Fruit fly (Drosophila melanogaster): ENCODE data around the gene CG13829.

CG13829 gene

dm6 chr3R:23132299-23132698 lies 28.8 kb downstream of the CG13829 start:
- no peak for TF ChIP-seq CG11294 (GFP tag; IDR thresholded peaks at IDR 0.05)
- TF ChIP-seq dsx (GFP tag; optimal IDR thresholded peaks at IDR 0.05; ENCODE audit: poor library complexity, severe bottlenecking), result peak; percentile 96

- no peak for TF ChIP-seq CG11294 (GFP tag; IDR thresholded peaks at IDR 0.05)
- no peak for TF ChIP-seq CG3919 (GFP tag; optimal IDR thresholded peaks at IDR 0.05)
- TF ChIP-seq achi (GFP tag; optimal IDR thresholded peaks at IDR 0.05), result no peak
- no peak for TF ChIP-seq Gug (GFP tag; IDR thresholded peaks at IDR 0.05)
- no peak for TF ChIP-seq fd85E (GFP tag; optimal IDR thresholded peaks at IDR 0.05)
- no peak for TF ChIP-seq Sox14 (GFP tag; optimal IDR thresholded peaks at IDR 0.05)
- TF ChIP-seq pdm3 (GFP tag; optimal IDR thresholded peaks at IDR 0.05), result no peak
- TF ChIP-seq Ets96B (tag; optimal IDR thresholded peaks at IDR 0.05), result no peak
- TF ChIP-seq topi (GFP tag; optimal IDR thresholded peaks at IDR 0.05), result no peak
- no peak for TF ChIP-seq CG1621 (tag; optimal IDR thresholded peaks at IDR 0.05)
- TF ChIP-seq salr (GFP tag; optimal IDR thresholded peaks at IDR 0.05), result no peak
- TF ChIP-seq CG34406 (GFP tag; optimal IDR thresholded peaks at IDR 0.05), result no peak
- TF ChIP-seq svp (GFP tag), result no peak
- no peak for TF ChIP-seq dsx (GFP tag; optimal IDR thresholded peaks at IDR 0.05; ENCODE audit: poor library complexity, severe bottlenecking)
- no peak for TF ChIP-seq Ets21C (GFP tag; optimal IDR thresholded peaks at IDR 0.05)
These were observed 29.7 kb downstream of the CG13829 start for dm6 chr3R:23131341-23131884.

dm6 chr3R:23130884-23131283 lies 30.3 kb downstream of the CG13829 start:
- no peak for TF ChIP-seq CG7368 (GFP tag; optimal IDR thresholded peaks at IDR 0.05)
- no peak for TF ChIP-seq CG15336 (GFP tag; IDR thresholded peaks at IDR 0.05)
- no peak for TF ChIP-seq Met (GFP tag; optimal IDR thresholded peaks at IDR 0.05)

- TF ChIP-seq Met (GFP tag; optimal IDR thresholded peaks at IDR 0.05) (no peak), eg (GFP tag; IDR thresholded peaks at IDR 0.05) (no peak), dac (GFP tag; optimal IDR thresholded peaks at IDR 0.05) (no peak), Ets96B (tag; optimal IDR thresholded peaks at IDR 0.05) (no peak), CG1621 (tag; optimal IDR thresholded peaks at IDR 0.05) (no peak), Eip75B (GFP tag; optimal IDR thresholded peaks at IDR 0.05) (no peak), CG3032 (tag; optimal IDR thresholded peaks at IDR 0.05) (no peak), Hr4 (GFP tag; optimal IDR thresholded peaks at IDR 0.05) (no peak), CG11762 (GFP tag; optimal IDR thresholded peaks at IDR 0.05; ENCODE audit: insufficient read depth) (no peak), Lpt (GFP tag; optimal IDR thresholded peaks at IDR 0.05) (no peak)
These were observed 31.0 kb downstream of the CG13829 start for dm6 chr3R:23130181-23130580.

DNA sequence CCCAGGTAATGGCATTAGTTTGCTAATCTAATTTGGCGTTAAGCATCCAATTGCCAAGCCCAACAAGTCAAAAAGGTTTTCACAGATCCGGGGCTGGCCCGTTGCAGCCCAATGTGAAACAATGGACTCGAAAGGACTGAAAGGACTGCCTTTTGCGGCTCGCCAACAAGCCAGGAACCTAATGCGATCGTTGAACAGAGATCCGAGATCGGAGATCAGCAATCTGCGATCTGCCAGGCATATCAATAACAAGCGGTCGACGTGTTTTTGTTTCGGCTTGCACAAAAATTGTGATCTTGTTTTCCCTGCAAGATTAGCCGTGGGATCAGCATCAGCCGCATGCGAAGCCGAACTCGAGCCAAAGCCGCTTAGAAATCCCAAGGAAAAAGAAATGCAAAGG lies 31.5 kb downstream of the CG13829 start:
- TF ChIP-seq CG10631 (GFP tag; optimal IDR thresholded peaks at IDR 0.05) (no peak), Eip78C (GFP tag) (no peak), Blimp-1 (GFP tag; optimal IDR thresholded peaks at IDR 0.05) (no peak), CG11294 (GFP tag; IDR thresholded peaks at IDR 0.05) (no peak), acj6 (GFP tag; optimal IDR thresholded peaks at IDR 0.05) (no peak), CG3032 (tag; optimal IDR thresholded peaks at IDR 0.05) (no peak), ss (GFP tag; optimal IDR thresholded peaks at IDR 0.05) (no peak), topi (GFP tag; optimal IDR thresholded peaks at IDR 0.05) (no peak), fd59A (GFP tag; optimal IDR thresholded peaks at IDR 0.05) (no peak), cyc (GFP tag; optimal IDR thresholded peaks at IDR 0.05) (no peak), net (GFP tag; optimal IDR thresholded peaks at IDR 0.05) (no peak), CG16779 (tag; optimal IDR thresholded peaks at IDR 0.05) (no peak), Gug (GFP tag; IDR thresholded peaks at IDR 0.05) (no peak), CG8632 (GFP tag; optimal IDR thresholded peaks at IDR 0.05) (no peak), CG6276 (GFP tag; optimal IDR thresholded peaks at IDR 0.05) (no peak), Eip75B (GFP tag; optimal IDR thresholded peaks at IDR 0.05) (no peak)

All from whole organism, prepupa.